Fruit fly (Drosophila melanogaster) whole organism, embryonic: Measurements from ENCODE around the gene ZAP3.
A peak's percentile ranks its signal among the peaks of the same experiment; 100 is the strongest.

ENCODE experiments used
- Blimp-1 ChIP-seq: fragments of 200-800 bp; sonication (Bioruptor generic); optimal IDR thresholded peaks from 3 replicates; lab custom pipeline; 2018; ENCODE audit warnings: missing biosample characterization, missing genetic modification characterization, mild to moderate bottlenecking, moderate library complexity, missing genetic modification reagents
- CG10366 ChIP-seq: fragments of 200-800 bp; sonication (Bioruptor generic); IDR thresholded peaks from 2 replicates; pipeline ENCODE4 v1.3.6; 2022; ENCODE audit warnings: missing biosample characterization, missing genetic modification characterization
- CG15011 ChIP-seq: fragments of 200-800 bp; sonication (Bioruptor generic); optimal IDR thresholded peaks from 3 replicates; lab custom pipeline; 2018; ENCODE audit warnings: missing biosample characterization, mild to moderate bottlenecking, missing genetic modification characterization
- CG1529 ChIP-seq: fragments of 200-800 bp; sonication (Bioruptor generic); optimal IDR thresholded peaks from 3 replicates; lab custom pipeline; 2018; ENCODE audit warnings: missing biosample characterization, missing genetic modification characterization
- CG17328 ChIP-seq: fragments of 200-800 bp; sonication (Bioruptor generic); IDR thresholded peaks from 2 replicates; pipeline ENCODE4 v1.3.6; 2022; ENCODE audit warnings: missing biosample characterization, missing genetic modification characterization
- CG17359 ChIP-seq: fragments of 200-800 bp; sonication (Bioruptor generic); optimal IDR thresholded peaks from 3 replicates; lab custom pipeline; 2018; ENCODE audit warnings: missing biosample characterization, mild to moderate bottlenecking, missing genetic modification characterization, moderate library complexity
- CG17385 ChIP-seq: fragments of 200-800 bp; sonication (Bioruptor generic); optimal IDR thresholded peaks from 3 replicates; lab custom pipeline; 2018; ENCODE audit warnings: missing biosample characterization, mild to moderate bottlenecking, missing genetic modification characterization
- CG17829 ChIP-seq: fragments of 200-800 bp; optimal IDR thresholded peaks from 2 replicates; lab custom pipeline; 2019; ENCODE audit warnings: missing biosample characterization, mild to moderate bottlenecking, missing genetic modification characterization, moderate library complexity
- CG2199 ChIP-seq: fragments of 200-800 bp; sonication (Bioruptor generic); IDR thresholded peaks from 3 replicates; pipeline ENCODE4 v1.3.6; 2022; ENCODE audit warnings: missing biosample characterization, missing genetic modification characterization
- CG2712 ChIP-seq: fragments of 200-800 bp; optimal IDR thresholded peaks from 3 replicates; lab custom pipeline; 2019; ENCODE audit warnings: missing biosample characterization, mild to moderate bottlenecking, missing genetic modification characterization, moderate library complexity
- CG31441 ChIP-seq: fragments of 200-800 bp; sonication (Bioruptor generic); IDR thresholded peaks from 2 replicates; pipeline ENCODE4 v1.3.6; 2022; ENCODE audit warnings: missing biosample characterization, missing genetic modification characterization
- CG33557 ChIP-seq: fragments of 200-800 bp; sonication (Bioruptor generic); optimal IDR thresholded peaks from 2 replicates; lab custom pipeline; 2019; ENCODE audit warnings: missing biosample characterization, mild to moderate bottlenecking, missing genetic modification characterization, moderate library complexity
- CG3726 ChIP-seq: fragments of 200-800 bp; sonication (Bioruptor generic); IDR thresholded peaks from 3 replicates; pipeline ENCODE4, ENCODE4 v1.3.6; 2022; ENCODE audit warnings: missing biosample characterization, missing genetic modification characterization
- CG42726 ChIP-seq: fragments of 200-800 bp; sonication (Bioruptor generic); IDR thresholded peaks from 2 replicates; pipeline ENCODE4 v1.3.6; 2022; ENCODE audit warnings: missing biosample characterization, missing genetic modification characterization; ENCODE audit not compliant: partially characterized antibody
- CG4730 ChIP-seq: fragments of 200-800 bp; sonication (Bioruptor generic); IDR thresholded peaks from 2 replicates; pipeline ENCODE4 v1.3.6; 2022; ENCODE audit warnings: missing biosample characterization, missing genetic modification characterization
- CG4854 ChIP-seq: fragments of 200-800 bp; sonication (Bioruptor generic); optimal IDR thresholded peaks from 2 replicates; lab custom pipeline; 2016; ENCODE audit warnings: missing biosample characterization, missing genetic modification characterization, inconsistent platforms
- CG6791 ChIP-seq: fragments of 200-800 bp; sonication (Bioruptor generic); IDR thresholded peaks from 3 replicates; pipeline ENCODE4 v1.3.6; 2022; ENCODE audit warnings: missing biosample characterization, missing genetic modification characterization; ENCODE audit not compliant: partially characterized antibody
- CG7271 ChIP-seq: fragments of 200-800 bp; sonication (Bioruptor generic); optimal IDR thresholded peaks from 2 replicates; lab custom pipeline; 2018; ENCODE audit warnings: missing biosample characterization, mild to moderate bottlenecking, missing genetic modification characterization, moderate library complexity
- CG7839 ChIP-seq: fragments of 200-800 bp; sonication (Bioruptor generic); optimal IDR thresholded peaks from 3 replicates; lab custom pipeline; 2018; ENCODE audit warnings: missing biosample characterization, mild to moderate bottlenecking, missing genetic modification characterization, moderate library complexity
- CoRest ChIP-seq: fragments of 200-800 bp; sonication (Bioruptor generic); optimal IDR thresholded peaks from 3 replicates; lab custom pipeline; 2018; ENCODE audit warnings: missing biosample characterization, mild to moderate bottlenecking, missing genetic modification characterization, moderate library complexity
- D ChIP-seq, 2 experiments: fragments of 200-800 bp in 1 of 2; fragments of >200 bp in 1 of 2; sonication (Bioruptor generic) in 1 of 2; optimal IDR thresholded peaks; 2 replicates in 1 of 2; 3 replicates in 1 of 2; lab custom pipeline; 2017; ENCODE audit warnings: mild to moderate bottlenecking in 1 of 2, missing biosample characterization in 1 of 2, missing genetic modification characterization in 1 of 2, missing genetic modification reagents in 1 of 2
- Dek ChIP-seq: fragments of 200-800 bp; sonication (Bioruptor generic); optimal IDR thresholded peaks from 3 replicates; lab custom pipeline; 2019; ENCODE audit warnings: missing biosample characterization, mild to moderate bottlenecking, missing genetic modification characterization, moderate library complexity
- Drgx ChIP-seq: fragments of 200-800 bp; sonication (Bioruptor generic); IDR thresholded peaks from 2 replicates; pipeline ENCODE4 v1.3.6; 2022; ENCODE audit warnings: missing biosample characterization, missing genetic modification characterization
- Ets97D ChIP-seq: fragments of 200-800 bp; sonication (Bioruptor generic); optimal IDR thresholded peaks from 3 replicates; lab custom pipeline; 2016; ENCODE audit warnings: missing biosample characterization, missing genetic modification characterization
- HHEX ChIP-seq: fragments of 200-800 bp; sonication (Bioruptor generic); optimal IDR thresholded peaks from 3 replicates; lab custom pipeline; 2017; ENCODE audit warnings: missing biosample characterization, mild to moderate bottlenecking, missing genetic modification characterization, missing genetic modification reagents
- HLH54F ChIP-seq: fragments of 200-800 bp; sonication (Bioruptor generic); optimal IDR thresholded peaks from 3 replicates; lab custom pipeline; 2016; ENCODE audit warnings: missing biosample characterization, missing genetic modification characterization
- Hand ChIP-seq: fragments of 200-800 bp; sonication (Bioruptor generic); optimal IDR thresholded peaks from 2 replicates; lab custom pipeline; 2017; ENCODE audit warnings: mild to moderate bottlenecking, missing biosample characterization, missing genetic modification reagents, missing genetic modification characterization
- Oli ChIP-seq: fragments of 200-800 bp; sonication (Bioruptor generic); optimal IDR thresholded peaks from 2 replicates; lab custom pipeline; 2018; ENCODE audit warnings: missing biosample characterization, mild to moderate bottlenecking, missing genetic modification characterization, moderate library complexity
- Opbp ChIP-seq: fragments of 200-800 bp; sonication (Bioruptor generic); IDR thresholded peaks from 3 replicates; pipeline ENCODE4 v1.3.6; 2022; ENCODE audit warnings: missing biosample characterization, missing genetic modification characterization; ENCODE audit not compliant: partially characterized antibody
- Pdp1 ChIP-seq, 2 experiments: fragments of 200-800 bp; sonication (Bioruptor generic); optimal IDR thresholded peaks; 3 replicates each; lab custom pipeline; 2016; ENCODE audit warnings: missing biosample characterization in 2 of 2, missing genetic modification characterization in 2 of 2, mild to moderate bottlenecking in 1 of 2, moderate library complexity in 1 of 2
- Side ChIP-seq: fragments of 200-800 bp; sonication (Bioruptor generic); optimal IDR thresholded peaks from 2 replicates; lab custom pipeline; 2016; ENCODE audit warnings: missing biosample characterization, missing genetic modification characterization
- Sox100B ChIP-seq: fragments of 200-800 bp; sonication (Bioruptor generic); optimal IDR thresholded peaks from 3 replicates; lab custom pipeline; 2018; ENCODE audit warnings: missing biosample characterization, mild to moderate bottlenecking, missing genetic modification characterization
- bbx ChIP-seq: fragments of 200-800 bp; sonication (Bioruptor generic); IDR thresholded peaks from 2 replicates; pipeline ENCODE4 v1.3.6; 2022; ENCODE audit warnings: missing biosample characterization, missing genetic modification characterization; ENCODE audit not compliant: partially characterized antibody
- ci ChIP-seq: fragments of 200-800 bp; sonication (Bioruptor generic); IDR thresholded peaks from 3 replicates; pipeline ENCODE4 v1.3.6; 2022; ENCODE audit warnings: missing biosample characterization, missing genetic modification characterization
- dmrt99B ChIP-seq: fragments of 200-800 bp; sonication (Bioruptor generic); optimal IDR thresholded peaks from 2 replicates; lab custom pipeline; 2018; ENCODE audit warnings: missing biosample characterization, mild to moderate bottlenecking, missing genetic modification characterization, moderate library complexity
- eve ChIP-seq, 2 experiments: fragments of >200 bp; optimal IDR thresholded peaks; 2 replicates each; lab custom pipeline; 2017; ENCODE audit warnings: missing biosample characterization in 2 of 2, missing genetic modification characterization in 2 of 2
- fd64A ChIP-seq: fragments of 200-800 bp; sonication (Bioruptor generic); optimal IDR thresholded peaks from 3 replicates; lab custom pipeline; 2018; ENCODE audit warnings: missing biosample characterization, mild to moderate bottlenecking, missing genetic modification characterization
- ken ChIP-seq: fragments of 200-800 bp; sonication (Bioruptor generic); IDR thresholded peaks from 3 replicates; pipeline ENCODE4 v1.3.6; 2022; ENCODE audit warnings: missing biosample characterization, missing genetic modification characterization
- lilli ChIP-seq: fragments of 200-800 bp; sonication (Bioruptor generic); optimal IDR thresholded peaks from 3 replicates; lab custom pipeline; 2016; ENCODE audit warnings: missing biosample characterization, missing genetic modification characterization
- otp ChIP-seq: fragments of 200-800 bp; sonication (Bioruptor generic); IDR thresholded peaks from 3 replicates; pipeline ENCODE4, ENCODE4 v1.3.6; 2022; ENCODE audit warnings: missing biosample characterization, missing genetic modification characterization
- pho ChIP-seq: fragments of 200-800 bp; sonication (Bioruptor generic); optimal IDR thresholded peaks from 2 replicates; lab custom pipeline; 2016; ENCODE audit warnings: missing biosample characterization, missing genetic modification characterization
- row ChIP-seq: fragments of 200-800 bp; sonication (Bioruptor generic); IDR thresholded peaks from 3 replicates; pipeline ENCODE4 v1.3.6; 2022; ENCODE audit warnings: missing biosample characterization, missing genetic modification characterization
- sqz ChIP-seq: fragments of 200-800 bp; sonication (Bioruptor generic); optimal IDR thresholded peaks from 3 replicates; lab custom pipeline; 2018; ENCODE audit warnings: missing biosample characterization, mild to moderate bottlenecking, missing genetic modification characterization
- stc ChIP-seq: fragments of 200-800 bp; sonication (Bioruptor generic); IDR thresholded peaks from 2 replicates; pipeline ENCODE4 v1.3.6; 2022; ENCODE audit warnings: missing biosample characterization, missing genetic modification characterization
- vfl ChIP-seq: fragments of 200-800 bp; sonication (Bioruptor generic); optimal IDR thresholded peaks from 2 replicates; lab custom pipeline; 2016; ENCODE audit warnings: missing biosample characterization, missing genetic modification characterization
- vvl ChIP-seq: fragments of 200-800 bp; sonication (Bioruptor generic); IDR thresholded peaks from 2 replicates; pipeline ENCODE4 v1.3.6; 2022; ENCODE audit warnings: missing biosample characterization, missing genetic modification characterization

Gene ZAP3

DNA sequence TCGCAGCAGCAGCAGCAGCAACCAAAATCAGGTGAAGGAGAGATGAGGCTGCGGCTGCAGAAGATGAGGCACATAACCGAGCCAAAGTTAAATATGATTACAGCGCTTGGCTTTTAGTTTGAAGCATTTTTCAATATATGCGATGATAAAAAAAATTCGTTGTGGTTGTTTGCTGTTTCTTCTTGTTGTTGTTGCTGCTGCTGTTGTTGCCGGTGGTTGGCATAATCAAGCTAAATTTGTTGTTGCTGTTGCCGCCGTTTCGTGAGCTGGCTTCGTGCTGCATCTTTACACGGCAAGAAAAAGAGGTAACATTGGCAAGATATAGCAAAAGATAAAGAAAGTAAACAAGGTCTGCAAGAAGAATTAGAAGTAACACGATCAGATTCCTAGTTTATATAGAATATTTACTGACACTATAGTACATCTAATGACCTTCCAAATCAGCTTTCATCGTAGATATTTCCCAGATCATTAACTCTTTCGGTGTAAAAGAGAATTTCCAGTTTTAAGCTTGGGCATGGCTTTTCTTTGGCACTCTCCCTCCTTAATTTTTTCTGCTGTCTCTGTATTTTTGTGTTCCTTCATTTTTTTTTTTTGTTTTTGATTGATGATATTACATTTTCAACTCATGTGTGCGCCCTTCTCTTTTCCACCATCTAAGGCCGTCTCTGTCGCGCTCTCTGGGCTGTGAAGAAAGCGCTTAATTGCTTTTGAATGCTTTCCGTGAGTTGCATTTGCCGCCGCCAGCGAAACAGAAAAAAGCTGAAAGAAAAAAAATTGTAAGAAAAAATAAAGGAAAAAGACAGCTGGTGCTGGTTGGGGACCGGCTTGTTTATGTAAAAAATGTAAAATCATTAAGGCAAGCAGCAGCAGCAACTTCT is 31.9 kb upstream of the ZAP3 start (continued):
- peak; percentile 54 for TF ChIP-seq Blimp-1 (GFP tag; lab: Kevin White, UChicago)
- TF ChIP-seq bbx = no peak
- TF ChIP-seq CG3726 (GFP tag; lab: Robert Waterston, UW) = no peak
- TF ChIP-seq row (GFP tag; lab: Robert Waterston, UW) = 0 out of 3 replicates have a peak, but pooled peaks have one; percentile 9
- TF ChIP-seq CG17328 (GFP tag; lab: Robert Waterston, UW) = 0 out of 2 replicates have a peak, but pooled peaks have one; percentile 15
- TF ChIP-seq ken (GFP tag; lab: Robert Waterston, UW) = 0 out of 3 replicates have a peak, but pooled peaks have one; percentile 26
- peak; percentile 11 for TF ChIP-seq CG1529 (GFP tag; lab: Kevin White, UChicago)
- TF ChIP-seq CG2712 (tag; lab: Kevin White, UChicago) = peak; percentile 51
- no peak for TF ChIP-seq Opbp (GFP tag; lab: Robert Waterston, UW)
- peak; percentile 4 for TF ChIP-seq CG7839
- TF ChIP-seq CG17829 (tag; lab: Kevin White, UChicago) = peak; percentile 26
- peak in 1 of 2 experiments; percentile 4 for TF ChIP-seq Pdp1 (GFP tag; optimal IDR thresholded peaks at IDR 0.05; lab: Kevin White, UChicago)
- TF ChIP-seq CG31441 (GFP tag; lab: Robert Waterston, UW) = peak; percentile 40; the same call in 1 of the 2 replicates

DNA sequence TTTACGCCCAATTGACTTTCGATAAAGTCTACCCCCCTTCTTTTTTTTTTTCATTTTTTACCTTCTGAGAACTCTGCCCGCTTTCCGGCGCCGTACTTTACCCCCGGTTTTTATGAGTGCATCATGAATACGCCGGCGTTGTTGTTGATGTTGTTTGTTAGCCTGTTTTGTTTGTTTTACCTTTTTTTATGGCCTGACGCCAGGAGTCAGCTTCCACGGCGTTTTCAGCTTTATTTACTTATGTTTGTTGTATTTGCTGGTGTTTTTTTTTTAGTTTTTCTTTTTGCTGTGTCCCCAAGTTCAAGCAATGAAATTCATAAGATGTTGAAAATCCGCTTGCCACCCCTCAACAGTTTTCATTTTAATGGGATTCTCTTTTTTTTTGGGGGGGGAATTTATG is 28.6 kb upstream of the ZAP3 start:
- TF ChIP-seq CG15011 (GFP tag; lab: Kevin White, UChicago) (no peak), CG33557 (GFP tag; lab: Kevin White, UChicago) (peak; percentile 22), fd64A (GFP tag; lab: Kevin White, UChicago) (no peak), otp (GFP tag; lab: Robert Waterston, UW) (0 out of 3 replicates have a peak, but pooled peaks have one; percentile 19), CG17359 (tag; lab: Kevin White, UChicago) (no peak), sqz (GFP tag; lab: Kevin White, UChicago) (peak; percentile 48), HHEX (GFP tag; lab: Kevin White, UChicago) (no peak), vfl (GFP tag; lab: Kevin White, UChicago) (no peak), ci (GFP tag; lab: Robert Waterston, UW) (0 out of 3 replicates have a peak, but pooled peaks have one; percentile 30), lilli (GFP tag; lab: Kevin White, UChicago) (no peak), Oli (no peak), Drgx (GFP tag; lab: Robert Waterston, UW) (no peak), CoRest (tag; lab: Kevin White, UChicago) (no peak), D (optimal IDR thresholded peaks at IDR 0.05; lab: Kevin White, UChicago) (no peak), D (GFP tag; optimal IDR thresholded peaks at IDR 0.05; lab: Kevin White, UChicago) (peak; percentile 27), stc (GFP tag; lab: Robert Waterston, UW) (0 out of 2 replicates have a peak, but pooled peaks have one; percentile 12), pho (no peak), CG10366 (GFP tag; lab: Robert Waterston, UW) (no peak), Hand (GFP tag; lab: Kevin White, UChicago) (no peak), CG42726 (GFP tag; lab: Robert Waterston, UW) (no peak), CG6791 (GFP tag; lab: Robert Waterston, UW) (no peak), CG2199 (GFP tag; lab: Robert Waterston, UW) (no peak), Side (GFP tag; lab: Kevin White, UChicago) (no peak), CG17385 (GFP tag; lab: Kevin White, UChicago) (no peak), CG4854 (GFP tag; lab: Kevin White, UChicago) (no peak), HLH54F (no peak), Ets97D (GFP tag; lab: Kevin White, UChicago) (no peak), CG4730 (GFP tag; lab: Robert Waterston, UW) (no peak), eve (GFP tag; optimal IDR thresholded peaks at IDR 0.05; lab: Kevin White, UChicago) (peak in 1 of 2 experiments; percentile 15), Sox100B (GFP tag; lab: Kevin White, UChicago) (peak; percentile 8), Dek (tag; lab: Kevin White, UChicago) (no peak), CG7271 (tag; lab: Kevin White, UChicago) (no peak), vvl (GFP tag; lab: Robert Waterston, UW) (0 out of 2 replicates have a peak, but pooled peaks have one; percentile 14), dmrt99B (tag; lab: Kevin White, UChicago) (peak; percentile 8)
